Worm (Caenorhabditis elegans) whole organism, L4/young adult: ENCODE measurements around the gene paml-1.

Source experiments
- W03F9.2 ChIP-seq: fragments of 150-350 bp; optimal IDR thresholded peaks from 2 replicates; lab custom pipeline; 2014; ENCODE audit warnings: missing biosample characterization, missing genetic modification characterization
- him-1 ChIP-seq: sonication (generic microtip); optimal IDR thresholded peaks from 2 replicates; lab custom pipeline; 2016; ENCODE audit warnings: missing genotype, missing genetic modification reagents, missing genetic modification characterization, missing compliant biosample characterization

DNA sequence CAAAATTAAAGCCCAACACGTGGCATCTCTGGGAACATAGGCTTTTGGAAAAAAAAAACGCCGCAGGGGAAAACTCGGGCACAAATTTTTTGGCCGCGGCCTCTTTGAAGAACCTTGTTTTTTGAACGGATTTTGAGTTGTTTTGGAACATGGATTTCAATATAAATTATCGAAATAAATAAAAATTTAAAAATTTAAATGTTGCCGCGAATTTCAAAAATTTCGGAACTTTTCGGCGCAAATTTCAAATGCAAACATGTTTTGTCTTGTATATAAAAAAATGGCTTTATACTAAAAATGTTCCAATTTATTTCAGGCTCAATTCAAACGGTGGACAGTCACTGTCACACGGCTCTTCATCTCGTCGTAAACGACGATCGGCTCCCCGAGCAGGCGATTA is 10.1 kb upstream of the paml-1 start:
- TF ChIP-seq W03F9.2 (tag; lab: Kevin White, UChicago): no peak
- no peak for TF ChIP-seq him-1 (tag; lab: Kevin White, UChicago)
